Worm (Caenorhabditis elegans): ENCODE results near the gene F32H5.4.

DNA sequence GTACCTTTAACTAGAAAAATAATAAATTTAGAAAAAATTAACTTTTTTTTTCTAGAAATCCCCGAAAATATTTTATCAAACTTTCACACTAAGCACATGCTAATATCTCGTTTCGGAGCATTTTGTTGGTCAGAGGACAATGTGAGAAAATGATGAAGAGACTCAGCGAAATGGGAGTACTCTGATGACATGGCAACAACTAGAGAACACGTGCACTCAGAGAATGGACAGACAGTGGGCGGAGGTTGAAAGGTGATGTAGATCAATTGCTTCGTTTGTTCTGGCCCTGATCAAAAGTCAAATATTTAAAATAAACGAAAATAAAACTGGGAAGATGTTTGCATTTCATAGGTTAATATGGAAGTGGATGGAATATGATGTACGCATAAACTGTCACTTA, 25.9 kb upstream of the F32H5.4 start:
- TF ChIP-seq mdl-1 (tag; optimal IDR thresholded peaks at IDR 0.05) = no peak
- no peak for TF ChIP-seq nhr-77 (tag; optimal IDR thresholded peaks at IDR 0.05)
- no peak for TF ChIP-seq ceh-28 (tag; optimal IDR thresholded peaks at IDR 0.05)
- no peak for TF ChIP-seq elt-1 (tag; optimal IDR thresholded peaks at IDR 0.05)
- no peak for TF ChIP-seq nhr-12 (tag; optimal IDR thresholded peaks at IDR 0.05)
- TF ChIP-seq R02D3.7 (tag; optimal IDR thresholded peaks at IDR 0.05) = no peak
